Worm (Caenorhabditis elegans) whole organism, early embryonic: Measurements from ENCODE around the gene rap-3.
"Not testable (repeated sequence)": the region's sequence is repeated elsewhere in the genome, so short reads cannot be mapped to it uniquely, and the experiment has no call there.

ENCODE experiments used
- B0310.2 ChIP-seq: sonication (generic microtip); optimal IDR thresholded peaks from 2 replicates; lab custom pipeline; 2016; ENCODE audit warnings: mild to moderate bottlenecking, missing genetic modification characterization, missing compliant biosample characterization
- F13C5.2 ChIP-seq: sonication (generic microtip); optimal IDR thresholded peaks from 2 replicates; lab custom pipeline; 2017; ENCODE audit warnings: mild to moderate bottlenecking, missing genetic modification characterization, inconsistent platforms, missing compliant biosample characterization
- aly-1 ChIP-seq: sonication (generic microtip); optimal IDR thresholded peaks from 2 replicates; lab custom pipeline; 2016; ENCODE audit warnings: missing genetic modification characterization, missing compliant biosample characterization
- ama-1 ChIP-seq: fragments of 150-350 bp; optimal IDR thresholded peaks from 2 replicates; lab custom pipeline; 2014
- ceh-13 ChIP-seq: fragments of 200-800 bp; sonication (Bioruptor generic); optimal IDR thresholded peaks from 2 replicates; lab custom pipeline; 2018; ENCODE audit warnings: mild to moderate bottlenecking, missing genetic modification characterization, missing compliant biosample characterization
- ceh-36 ChIP-seq: sonication (generic microtip); optimal IDR thresholded peaks from 2 replicates; lab custom pipeline; 2016; ENCODE audit warnings: missing genetic modification characterization, inconsistent platforms, missing compliant biosample characterization
- ets-7 ChIP-seq: sonication (generic microtip); optimal IDR thresholded peaks from 2 replicates; lab custom pipeline; 2016; ENCODE audit warnings: missing genotype, missing genetic modification characterization, missing compliant biosample characterization
- flt-1 ChIP-seq: fragments of 200-800 bp; sonication (Bioruptor generic); IDR thresholded peaks from 2 replicates; pipeline ENCODE4 v1.3.6; 2022; ENCODE audit warnings: missing genetic modification characterization, missing compliant biosample characterization
- hmbx-1 ChIP-seq: sonication (generic microtip); optimal IDR thresholded peaks from 2 replicates; lab custom pipeline; 2016; ENCODE audit warnings: mild to moderate bottlenecking, missing genetic modification characterization, missing compliant biosample characterization
- hmg-4 ChIP-seq: fragments of 200-800 bp; sonication (Bioruptor generic); optimal IDR thresholded peaks from 2 replicates; lab custom pipeline; 2018; ENCODE audit warnings: mild to moderate bottlenecking, missing genetic modification characterization, missing compliant biosample characterization
- hnd-1 ChIP-seq: sonication (generic microtip); optimal IDR thresholded peaks from 2 replicates; lab custom pipeline; 2016; ENCODE audit warnings: missing genetic modification characterization, missing compliant biosample characterization
- pes-1 ChIP-seq: fragments of 200-800 bp; sonication (Bioruptor generic); IDR thresholded peaks from 2 replicates; pipeline ENCODE4 v1.3.6; 2022; ENCODE audit warnings: missing genetic modification reagents, missing genetic modification characterization, missing compliant biosample characterization
- scrt-1 ChIP-seq: fragments of 200-800 bp; sonication (Bioruptor generic); IDR thresholded peaks from 2 replicates; pipeline ENCODE4 v1.3.6; 2022; ENCODE audit warnings: missing genetic modification characterization, missing compliant biosample characterization
- sea-1 ChIP-seq: fragments of 200-800 bp; sonication (Bioruptor generic); conservative IDR thresholded peaks from 2 replicates; pipeline ENCODE4 v1.3.6; 2022; ENCODE audit warnings: missing genetic modification characterization, missing compliant biosample characterization
- tbx-11 ChIP-seq: fragments of 200-800 bp; sonication (Bioruptor generic); IDR thresholded peaks from 2 replicates; pipeline ENCODE4 v1.3.6; 2022; ENCODE audit warnings: missing genetic modification characterization, missing compliant biosample characterization
- tbx-37 ChIP-seq: fragments of 200-800 bp; sonication (Bioruptor generic); conservative IDR thresholded peaks from 2 replicates; pipeline ENCODE4 v1.3.6; 2022; ENCODE audit warnings: missing genetic modification reagents, missing genetic modification characterization, missing compliant biosample characterization
- tra-4 ChIP-seq: sonication (generic microtip); optimal IDR thresholded peaks from 2 replicates; lab custom pipeline; 2017; ENCODE audit warnings: missing genetic modification characterization, missing compliant biosample characterization

The rap-3 gene

ce11 chrIV:11183991-11184390, 6.9 kb downstream of the rap-3 start, which contains the start of gene nuaf-3:
nuaf-3 (plus strand) TSS chrIV:11184291.
- TF ChIP-seq ets-7 (tag; lab: Kevin White, UChicago) (no peak), sea-1 (no peak), hmg-4 (GFP tag; lab: Kevin White, UChicago) (no peak), hnd-1 (tag; lab: Kevin White, UChicago) (no peak), tbx-11 (GFP tag; lab: Robert Waterston, UW) (no peak), scrt-1 (GFP tag; lab: Robert Waterston, UW) (no peak), pes-1 (no peak)

DNA sequence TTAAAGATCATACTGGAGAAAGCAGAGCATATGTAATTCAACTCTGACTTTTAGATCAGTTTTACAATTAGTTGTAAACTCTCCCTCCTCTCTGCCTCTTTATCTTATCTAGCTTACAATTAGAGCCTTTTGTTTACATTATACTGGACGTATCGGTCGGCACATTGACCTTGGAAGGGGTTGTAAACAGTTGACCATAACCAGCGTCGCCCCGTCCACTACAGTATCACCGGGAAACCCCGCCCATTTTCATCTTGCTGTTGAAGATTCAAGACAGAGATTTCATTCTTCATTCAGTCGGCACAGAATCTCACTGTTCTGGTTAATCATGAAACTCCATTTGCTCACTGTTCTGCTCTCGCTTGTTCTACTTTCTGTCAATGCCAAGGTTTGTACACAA, 9.7 kb downstream of the rap-3 start, which contains the start of gene sdz-27:
Gene sdz-27, plus strand, starts transcription at position 301 of the 400 bp plus-strand sequence.
- no peak for TF ChIP-seq tbx-11 (GFP tag; lab: Robert Waterston, UW)
- no peak for TF ChIP-seq sea-1
- no peak for TF ChIP-seq tbx-37 (GFP tag; lab: Robert Waterston, UW)
- TF ChIP-seq pes-1 = no peak
- no peak for TF ChIP-seq ceh-36 (tag; lab: Kevin White, UChicago)
- TF ChIP-seq scrt-1 (GFP tag; lab: Robert Waterston, UW) = no peak
- no peak for TF ChIP-seq hnd-1 (tag; lab: Kevin White, UChicago)
- no peak for TF ChIP-seq aly-1
- no peak for TF ChIP-seq hmbx-1
- TF ChIP-seq ceh-13 = no peak
- no peak for TF ChIP-seq flt-1 (GFP tag; lab: Robert Waterston, UW)
- no peak for TF ChIP-seq ama-1 (lab: Kevin White, UChicago)
- TF ChIP-seq ets-7 (tag; lab: Kevin White, UChicago) = no peak
- no peak for TF ChIP-seq tra-4 (tag; lab: Kevin White, UChicago)
- no peak for TF ChIP-seq hmg-4 (GFP tag; lab: Kevin White, UChicago)
- TF ChIP-seq B0310.2 (tag; lab: Kevin White, UChicago) = no peak
- TF ChIP-seq F13C5.2 = no peak

DNA sequence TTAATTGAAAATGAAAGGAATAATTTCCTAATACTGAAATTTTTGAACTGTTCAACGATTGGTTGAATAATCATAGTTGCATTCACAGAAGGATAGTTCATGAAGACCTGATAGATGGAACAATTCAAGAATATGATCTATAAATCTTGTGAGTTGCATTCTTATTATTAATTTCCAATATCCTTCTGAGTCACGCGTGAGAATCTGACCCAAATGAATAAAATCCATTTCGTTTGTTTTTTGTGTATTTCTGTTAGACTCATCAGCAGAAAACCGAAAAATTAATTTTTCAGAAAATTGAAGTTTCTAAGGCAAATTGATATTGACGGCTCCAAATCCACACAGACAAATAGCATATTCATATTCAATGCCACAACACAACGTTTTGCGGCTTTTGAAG, 12.3 kb downstream of the rap-3 start, which contains the start of gene fbxb-79:
Gene fbxb-79, minus strand, starts transcription at position 101 of the 400 bp plus-strand sequence.
- TF ChIP-seq F13C5.2 = no peak
- no peak for TF ChIP-seq ceh-36 (tag; lab: Kevin White, UChicago)
- no peak for TF ChIP-seq ets-7 (tag; lab: Kevin White, UChicago)
- no peak for TF ChIP-seq tbx-37 (GFP tag; lab: Robert Waterston, UW)
- TF ChIP-seq hmbx-1 = no peak
- TF ChIP-seq pes-1 = no peak
- TF ChIP-seq sea-1 = no peak
- TF ChIP-seq B0310.2 (tag; lab: Kevin White, UChicago) = no peak
- no peak for TF ChIP-seq tbx-11 (GFP tag; lab: Robert Waterston, UW)
- no peak for TF ChIP-seq aly-1
- TF ChIP-seq hmg-4 (GFP tag; lab: Kevin White, UChicago) = no peak
- no peak for TF ChIP-seq hnd-1 (tag; lab: Kevin White, UChicago)
- no peak for TF ChIP-seq ama-1 (lab: Kevin White, UChicago)
- TF ChIP-seq tra-4 (tag; lab: Kevin White, UChicago) = no peak

DNA sequence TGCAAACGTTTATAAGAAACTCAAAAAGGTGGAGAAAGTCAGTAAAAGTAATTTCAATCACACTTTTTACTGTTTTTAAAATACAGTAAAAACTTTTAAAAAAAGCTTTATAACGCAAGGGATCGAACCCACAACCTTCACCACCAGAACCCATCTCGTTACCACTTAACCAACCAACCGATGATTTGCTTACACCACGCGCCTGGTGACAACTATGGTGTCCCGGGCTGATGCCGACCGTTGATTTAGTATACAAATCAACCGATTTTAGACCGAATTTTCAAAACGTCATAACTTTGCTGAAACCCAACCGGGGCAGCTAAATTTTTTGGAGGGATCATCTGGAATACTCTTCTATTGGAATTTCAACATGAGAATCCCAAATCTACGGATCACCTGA, 19.8 kb downstream of the rap-3 start:
- TF ChIP-seq scrt-1 (GFP tag; lab: Robert Waterston, UW) (peak; percentile 78), flt-1 (GFP tag; lab: Robert Waterston, UW) (peak; percentile 83), tbx-37 (GFP tag; lab: Robert Waterston, UW) (peak; percentile 70; the same call in 1 of the 2 replicates), tbx-11 (GFP tag; lab: Robert Waterston, UW) (peak; percentile 74), sea-1 (peak; percentile 77; the same call in 1 of the 2 replicates)

DNA sequence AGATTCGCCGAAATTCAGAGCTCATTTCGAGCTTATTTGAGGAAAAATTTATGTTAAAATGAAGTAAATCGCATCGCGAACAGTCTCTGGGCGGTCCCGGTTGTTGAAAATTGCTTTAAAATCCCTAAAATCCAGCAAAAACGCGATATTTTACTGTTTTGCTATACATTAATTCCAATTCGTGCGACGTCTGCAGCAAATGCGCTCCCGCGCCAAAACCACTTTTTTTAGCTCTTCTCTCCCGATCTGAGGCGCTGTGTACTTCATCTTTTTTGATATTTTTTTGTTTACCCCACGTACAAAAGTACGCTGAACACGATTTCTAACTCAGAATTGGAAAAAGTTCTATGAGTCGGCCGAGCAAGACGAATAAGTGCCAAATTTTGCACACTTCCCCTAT, 21.9 kb downstream of the rap-3 start, which contains the start of gene R07H5.16:
Gene R07H5.16, plus strand, starts transcription at position 348 of the 400 bp plus-strand sequence.
- not testable (repeated sequence) for TF ChIP-seq flt-1 (GFP tag; lab: Robert Waterston, UW); hnd-1 (tag; lab: Kevin White, UChicago); sea-1

ce11 chrIV:11202389-11202788, 25.3 kb downstream of the rap-3 start, which contains the start of gene R07H5.11:
R07H5.11 (plus strand) TSS chrIV:11202768.
- TF ChIP-seq tra-4 (tag; lab: Kevin White, UChicago); ceh-13; aly-1: not testable (repeated sequence)

ce11 chrIV:11207186-11207585, 30.1 kb downstream of the rap-3 start, which contains the start of gene R07H5.9:
R07H5.9 (plus strand) TSS chrIV:11207486.
- TF ChIP-seq scrt-1 (GFP tag; lab: Robert Waterston, UW) (no peak), pes-1 (no peak), flt-1 (GFP tag; lab: Robert Waterston, UW) (no peak), hmbx-1 (no peak), tra-4 (tag; lab: Kevin White, UChicago) (no peak), sea-1 (no peak), ets-7 (tag; lab: Kevin White, UChicago) (no peak), aly-1 (no peak)

DNA sequence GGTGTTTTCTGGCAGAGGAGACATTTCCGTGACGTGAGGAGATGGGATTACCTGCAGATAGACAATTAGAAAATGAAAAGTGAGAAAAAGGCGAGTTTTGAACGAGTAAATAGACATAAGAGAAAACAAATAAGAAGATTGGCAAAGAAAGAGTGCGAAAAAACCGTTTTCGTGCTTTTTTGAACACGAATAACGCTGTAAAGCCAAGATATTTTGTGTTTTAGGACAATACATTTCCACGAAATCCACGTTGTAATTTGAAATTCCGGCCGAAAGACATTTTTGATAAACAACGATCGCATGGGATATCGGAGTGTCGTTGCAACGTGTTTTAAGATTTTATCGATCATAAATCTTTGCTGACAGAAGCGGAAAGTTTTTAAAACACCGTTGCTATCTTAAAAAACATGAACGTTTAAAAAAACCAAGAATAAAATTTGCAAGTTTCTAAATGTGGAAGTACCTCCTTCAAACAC, 33.8 kb downstream of the rap-3 start, which contains the start of gene adk-1:
Gene adk-1, minus strand, starts transcription at position 51 of the 476 bp plus-strand sequence.
- TF ChIP-seq tra-4 (tag; lab: Kevin White, UChicago) (no peak), ceh-36 (tag; lab: Kevin White, UChicago) (no peak), ceh-13 (no peak)

- no peak for TF ChIP-seq aly-1
- TF ChIP-seq pes-1 = no peak
- TF ChIP-seq tra-4 (tag; lab: Kevin White, UChicago) = no peak
- no peak for TF ChIP-seq tbx-37 (GFP tag; lab: Robert Waterston, UW)
- no peak for TF ChIP-seq hnd-1 (tag; lab: Kevin White, UChicago)
- no peak for TF ChIP-seq sea-1
- no peak for TF ChIP-seq ama-1 (lab: Kevin White, UChicago)
- no peak for TF ChIP-seq hmbx-1
- no peak for TF ChIP-seq hmg-4 (GFP tag; lab: Kevin White, UChicago)
- no peak for TF ChIP-seq ceh-36 (tag; lab: Kevin White, UChicago)
- TF ChIP-seq ceh-13 = no peak
Observed at ce11 chrIV:11211547-11211946, 34.5 kb downstream of the rap-3 start.
